Fruit fly (Drosophila melanogaster): ENCODE measurements around the gene trh.

- no peak for TF ChIP-seq h (GFP tag; optimal IDR thresholded peaks at IDR 0.05)
- no peak for TF ChIP-seq woc (GFP tag; optimal IDR thresholded peaks at IDR 0.05)
- TF ChIP-seq fru (GFP tag; optimal IDR thresholded peaks at IDR 0.05): no peak
- no peak for TF ChIP-seq Vsx2 (GFP tag; optimal IDR thresholded peaks at IDR 0.05; ENCODE audit: partially characterized antibody)
- no peak for TF ChIP-seq usp (GFP tag; optimal IDR thresholded peaks at IDR 0.05)
- no peak for TF ChIP-seq psq (GFP tag; optimal IDR thresholded peaks at IDR 0.05)
- TF ChIP-seq Sp1 (GFP tag; optimal IDR thresholded peaks at IDR 0.05): no peak
- no peak for TF ChIP-seq pan (optimal IDR thresholded peaks at IDR 0.05)
- no peak for TF ChIP-seq brk (GFP tag; optimal IDR thresholded peaks at IDR 0.05)
- no peak for TF ChIP-seq dmrt93B (GFP tag; optimal IDR thresholded peaks at IDR 0.05)
Observed at dm6 chr3L:321495-321894, 70.9 kb downstream of the trh start.

All from whole organism, wandering third instar larva.